Fruit fly (Drosophila melanogaster) whole organism, embryonic: ENCODE measurements around the gene CG15764.

Experiments
- Adf1 ChIP-seq: fragments of 200-800 bp; sonication (Bioruptor generic); IDR thresholded peaks from 2 replicates; pipeline ENCODE4 v1.3.6; 2022; ENCODE audit warnings: missing biosample characterization, missing genetic modification characterization
- Bdp1 ChIP-seq: fragments of 200-800 bp; sonication (Bioruptor generic); optimal IDR thresholded peaks from 3 replicates; lab custom pipeline; 2016; ENCODE audit warnings: missing biosample characterization, missing genetic modification characterization
- Bgb ChIP-seq: fragments of 200-800 bp; sonication (Bioruptor generic); IDR thresholded peaks from 2 replicates; pipeline ENCODE4 v1.3.6; 2022; ENCODE audit warnings: missing biosample characterization, missing genetic modification characterization; ENCODE audit not compliant: partially characterized antibody
- CG10274 ChIP-seq: fragments of 200-800 bp; sonication (Bioruptor generic); optimal IDR thresholded peaks from 3 replicates; lab custom pipeline; 2017; ENCODE audit warnings: missing biosample characterization, mild to moderate bottlenecking, missing genetic modification characterization
- CG10543 ChIP-seq: fragments of 200-800 bp; sonication (Bioruptor generic); optimal IDR thresholded peaks from 3 replicates; lab custom pipeline; 2017; ENCODE audit warnings: missing biosample characterization, mild to moderate bottlenecking, missing genetic modification characterization, moderate library complexity
- CG12104 ChIP-seq: fragments of 200-800 bp; sonication (Bioruptor generic); optimal IDR thresholded peaks from 3 replicates; lab custom pipeline; 2016; ENCODE audit warnings: missing biosample characterization, missing genetic modification characterization
- CG13424 ChIP-seq: fragments of 200-800 bp; sonication (Bioruptor generic); optimal IDR thresholded peaks from 2 replicates; lab custom pipeline; 2019; ENCODE audit warnings: missing biosample characterization, mild to moderate bottlenecking, missing genetic modification characterization, moderate library complexity
- CG14667 ChIP-seq: fragments of 200-800 bp; sonication (Bioruptor generic); IDR thresholded peaks from 2 replicates; pipeline ENCODE4 v1.3.6; 2022; ENCODE audit warnings: missing biosample characterization, missing genetic modification characterization
- CG17359 ChIP-seq: fragments of 200-800 bp; sonication (Bioruptor generic); optimal IDR thresholded peaks from 3 replicates; lab custom pipeline; 2018; ENCODE audit warnings: missing biosample characterization, mild to moderate bottlenecking, missing genetic modification characterization, moderate library complexity
- CG17802 ChIP-seq: fragments of 200-800 bp; sonication (Bioruptor generic); optimal IDR thresholded peaks from 2 replicates; lab custom pipeline; 2018; ENCODE audit warnings: missing biosample characterization, mild to moderate bottlenecking, missing genetic modification characterization, moderate library complexity
- CG17829 ChIP-seq: fragments of 200-800 bp; optimal IDR thresholded peaks from 2 replicates; lab custom pipeline; 2019; ENCODE audit warnings: missing biosample characterization, mild to moderate bottlenecking, missing genetic modification characterization, moderate library complexity
- CG17912 ChIP-seq: fragments of 200-800 bp; sonication (Bioruptor generic); optimal IDR thresholded peaks from 2 replicates; lab custom pipeline; 2018; ENCODE audit warnings: missing biosample characterization, mild to moderate bottlenecking, missing genetic modification characterization
- CG18262 ChIP-seq: fragments of 200-800 bp; optimal IDR thresholded peaks from 3 replicates; lab custom pipeline; 2019; ENCODE audit warnings: missing biosample characterization, mild to moderate bottlenecking, missing genetic modification characterization, moderate library complexity
- CG18764 ChIP-seq: fragments of 200-800 bp; sonication (Bioruptor generic); optimal IDR thresholded peaks from 3 replicates; lab custom pipeline; 2016; ENCODE audit warnings: missing biosample characterization, missing genetic modification characterization
- CG31224 ChIP-seq: fragments of 200-800 bp; sonication (Bioruptor generic); IDR thresholded peaks from 2 replicates; pipeline ENCODE4 v1.3.6; 2022; ENCODE audit warnings: missing biosample characterization, missing genetic modification characterization
- CG31365 ChIP-seq: fragments of 200-800 bp; sonication (Bioruptor generic); optimal IDR thresholded peaks from 2 replicates; lab custom pipeline; 2018; ENCODE audit warnings: missing biosample characterization, mild to moderate bottlenecking, missing genetic modification characterization
- CG31441 ChIP-seq: fragments of 200-800 bp; sonication (Bioruptor generic); IDR thresholded peaks from 2 replicates; pipeline ENCODE4 v1.3.6; 2022; ENCODE audit warnings: missing biosample characterization, missing genetic modification characterization
- CG32532 ChIP-seq: fragments of 200-800 bp; sonication (Bioruptor generic); IDR thresholded peaks from 2 replicates; pipeline ENCODE4 v1.3.6; 2022; ENCODE audit warnings: missing biosample characterization, missing genetic modification characterization
- CG6254 ChIP-seq: fragments of 200-800 bp; sonication (Bioruptor generic); optimal IDR thresholded peaks from 3 replicates; lab custom pipeline; 2017; ENCODE audit warnings: mild to moderate bottlenecking, missing biosample characterization, missing genetic modification reagents, missing genetic modification characterization
- CG7556 ChIP-seq: fragments of 200-800 bp; sonication (Bioruptor generic); optimal IDR thresholded peaks from 2 replicates; lab custom pipeline; 2017; ENCODE audit warnings: missing biosample characterization, mild to moderate bottlenecking, missing genetic modification characterization
- CG8359 ChIP-seq: fragments of 200-800 bp; sonication (Bioruptor generic); optimal IDR thresholded peaks from 2 replicates; lab custom pipeline; 2017; ENCODE audit warnings: missing biosample characterization, mild to moderate bottlenecking, missing genetic modification characterization, borderline replicate concordance
- CG8924 ChIP-seq: fragments of 200-800 bp; optimal IDR thresholded peaks from 3 replicates; lab custom pipeline; 2019; ENCODE audit warnings: missing biosample characterization, mild to moderate bottlenecking, missing genetic modification characterization, moderate library complexity
- CTCF ChIP-seq: fragments of 200-800 bp; sonication (Bioruptor generic); optimal IDR thresholded peaks from 2 replicates; lab custom pipeline; 2017; ENCODE audit warnings: missing biosample characterization, mild to moderate bottlenecking, missing genetic modification characterization, moderate library complexity
- Dbx ChIP-seq: fragments of 200-800 bp; sonication (Bioruptor generic); IDR thresholded peaks from 3 replicates; pipeline ENCODE4 v1.3.6; 2022; ENCODE audit warnings: missing biosample characterization, missing genetic modification characterization
- HLHmδ ChIP-seq: fragments of 200-800 bp; sonication (Bioruptor generic); optimal IDR thresholded peaks from 2 replicates; lab custom pipeline; 2018; ENCODE audit warnings: missing biosample characterization, mild to moderate bottlenecking, missing genetic modification characterization, moderate library complexity
- Hr51 ChIP-seq, 2 experiments: fragments of 200-800 bp; sonication (Bioruptor generic); optimal IDR thresholded peaks; 2 replicates in 1 of 2; 3 replicates in 1 of 2; lab custom pipeline; 2016 to 2018; ENCODE audit warnings: missing biosample characterization in 2 of 2, missing genetic modification characterization in 2 of 2, mild to moderate bottlenecking in 1 of 2, moderate library complexity in 1 of 2
- MTF-1 ChIP-seq: fragments of 200-800 bp; sonication (Bioruptor generic); optimal IDR thresholded peaks from 2 replicates; lab custom pipeline; 2018; ENCODE audit warnings: missing biosample characterization, mild to moderate bottlenecking, missing genetic modification characterization, borderline replicate concordance
- Mrtf ChIP-seq: fragments of 200-800 bp; sonication (Bioruptor generic); IDR thresholded peaks from 3 replicates; pipeline ENCODE4 v1.3.6; 2022; ENCODE audit warnings: missing biosample characterization, missing genetic modification characterization
- Rfx ChIP-seq: fragments of 200-800 bp; sonication (Bioruptor generic); IDR thresholded peaks from 2 replicates; pipeline ENCODE4 v1.3.6; 2022; ENCODE audit warnings: missing biosample characterization, missing genetic modification characterization
- aop ChIP-seq: fragments of 200-800 bp; sonication (Bioruptor generic); IDR thresholded peaks from 2 replicates; pipeline ENCODE4 v1.3.6; 2022; ENCODE audit warnings: missing biosample characterization, missing genetic modification characterization
- cg ChIP-seq: fragments of 200-800 bp; sonication (Bioruptor generic); optimal IDR thresholded peaks from 3 replicates; lab custom pipeline; 2019; ENCODE audit warnings: missing biosample characterization, mild to moderate bottlenecking, missing genetic modification characterization, moderate library complexity
- fd3F ChIP-seq: fragments of 200-800 bp; sonication (Bioruptor generic); optimal IDR thresholded peaks from 2 replicates; lab custom pipeline; 2018; ENCODE audit warnings: missing biosample characterization, mild to moderate bottlenecking, missing genetic modification characterization, moderate library complexity
- grau ChIP-seq: fragments of 200-800 bp; optimal IDR thresholded peaks from 3 replicates; lab custom pipeline; 2019; ENCODE audit warnings: missing biosample characterization, mild to moderate bottlenecking, missing genetic modification characterization, moderate library complexity
- gsb ChIP-seq: fragments of 200-800 bp; sonication (Bioruptor generic); IDR thresholded peaks from 2 replicates; pipeline ENCODE4 v1.3.6; 2022; ENCODE audit warnings: missing biosample characterization, missing genetic modification characterization
- hth ChIP-seq: fragments of >200 bp; optimal IDR thresholded peaks from 2 replicates; lab custom pipeline; 2017; ENCODE audit warnings: inconsistent platforms
- insv ChIP-seq, 2 experiments: fragments of 200-800 bp; sonication (Bioruptor generic); optimal IDR thresholded peaks; 3 replicates each; lab custom pipeline; 2016 to 2018; ENCODE audit warnings: missing biosample characterization in 2 of 2, missing genetic modification characterization in 2 of 2
- pfk ChIP-seq: fragments of 200-800 bp; sonication (Bioruptor generic); optimal IDR thresholded peaks from 2 replicates; lab custom pipeline; 2018; ENCODE audit warnings: missing biosample characterization, mild to moderate bottlenecking, missing genetic modification characterization, moderate library complexity
- rib ChIP-seq: fragments of 200-800 bp; sonication (Bioruptor generic); IDR thresholded peaks from 2 replicates; pipeline ENCODE4 v1.3.6; 2022; ENCODE audit warnings: missing biosample characterization, missing genetic modification characterization
- sima ChIP-seq: fragments of 200-800 bp; sonication (Bioruptor generic); optimal IDR thresholded peaks from 2 replicates; lab custom pipeline; 2016; ENCODE audit warnings: missing biosample characterization, missing genetic modification characterization
- slbo ChIP-seq: fragments of 200-800 bp; sonication (Bioruptor generic); IDR thresholded peaks from 2 replicates; pipeline ENCODE4 v1.3.6; 2022; ENCODE audit warnings: missing biosample characterization, missing genetic modification characterization
- sr ChIP-seq: fragments of 200-800 bp; sonication (Bioruptor generic); IDR thresholded peaks from 3 replicates; pipeline ENCODE4 v1.3.6; 2022; ENCODE audit warnings: missing biosample characterization, missing genetic modification characterization
- stwl ChIP-seq: fragments of 200-800 bp; sonication (Bioruptor generic); optimal IDR thresholded peaks from 3 replicates; lab custom pipeline; 2018; ENCODE audit warnings: missing biosample characterization, mild to moderate bottlenecking, missing genetic modification characterization, moderate library complexity
- tgo ChIP-seq: fragments of 200-800 bp; sonication (Bioruptor generic); IDR thresholded peaks from 3 replicates; pipeline ENCODE4 v1.3.6; 2022; ENCODE audit warnings: missing biosample characterization, missing genetic modification characterization
- twi ChIP-seq: fragments of 200-800 bp; optimal IDR thresholded peaks from 2 replicates; lab custom pipeline; 2019; ENCODE audit warnings: missing biosample characterization, mild to moderate bottlenecking, missing genetic modification characterization, moderate library complexity
- zen ChIP-seq: fragments of 200-800 bp; sonication (Bioruptor generic); optimal IDR thresholded peaks from 3 replicates; lab custom pipeline; 2018; ENCODE audit warnings: missing biosample characterization, mild to moderate bottlenecking, missing genetic modification characterization, moderate library complexity
- zen2 ChIP-seq: fragments of 200-800 bp; sonication (Bioruptor generic); IDR thresholded peaks from 3 replicates; pipeline ENCODE4 v1.3.6; 2022; ENCODE audit warnings: missing biosample characterization, missing genetic modification characterization; ENCODE audit not compliant: partially characterized antibody

The CG15764 gene

DNA sequence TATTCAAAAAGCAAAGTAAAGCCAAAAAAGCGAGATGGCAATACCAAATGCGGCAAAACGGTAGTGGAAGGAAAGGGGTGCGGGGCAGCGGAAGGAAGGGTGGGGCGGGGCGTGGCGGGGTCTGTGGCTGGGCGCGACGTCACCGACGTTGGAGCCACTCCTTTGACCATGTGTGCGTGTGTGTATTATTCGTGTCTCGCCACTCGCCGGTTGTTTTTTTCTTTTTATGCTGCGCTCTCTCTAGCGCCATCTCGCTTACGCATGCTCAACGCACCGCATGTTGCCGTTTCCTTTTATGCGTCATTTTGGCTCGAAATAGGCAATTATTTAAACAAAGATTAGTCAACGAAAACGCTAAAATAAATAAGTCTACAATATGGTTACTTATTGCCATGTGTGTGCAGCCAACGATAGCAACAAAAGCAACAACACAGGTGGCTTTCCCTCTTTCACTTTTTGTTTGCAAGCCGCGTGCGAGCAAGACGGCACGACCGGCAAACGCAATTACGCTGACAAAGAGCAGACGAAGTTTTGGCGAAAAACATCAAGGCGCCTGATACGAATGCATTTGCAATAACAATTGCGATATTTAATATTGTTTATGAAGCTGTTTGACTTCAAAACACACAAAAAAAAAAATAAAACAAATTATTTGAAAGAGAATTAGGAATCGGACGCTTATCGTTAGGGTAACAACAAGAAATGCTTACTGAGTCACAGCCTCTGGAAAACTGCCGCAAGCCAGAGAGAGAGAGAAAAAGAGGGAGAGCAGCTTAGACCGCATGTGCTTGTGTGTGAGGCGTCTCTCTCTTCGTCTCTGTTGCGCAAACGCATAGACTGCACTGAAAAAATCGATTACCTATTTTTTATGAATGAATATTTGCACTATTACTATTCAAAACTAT, 30.6 kb downstream of the CG15764 start (continued):
- TF ChIP-seq CG6254 (GFP tag; lab: Kevin White, UChicago), result no peak
- TF ChIP-seq rib (GFP tag; lab: Robert Waterston, UW), result peak; percentile 71
- no peak for TF ChIP-seq gsb (GFP tag; lab: Robert Waterston, UW)
- peak; percentile 77 for TF ChIP-seq CG10543 (GFP tag; lab: Kevin White, UChicago)
- peak; percentile 61 for TF ChIP-seq cg (GFP tag; lab: Kevin White, UChicago)
- TF ChIP-seq CG8924, result peak; percentile 29
- TF ChIP-seq CG13424 (tag; lab: Kevin White, UChicago), result peak; percentile 6
- peak; percentile 23; the same call in 1 of the 2 replicates for TF ChIP-seq slbo (GFP tag; lab: Robert Waterston, UW)
- no peak for TF ChIP-seq zen2 (GFP tag; lab: Robert Waterston, UW)
- 0 out of 2 replicates have a peak, but pooled peaks have one; percentile 18 for TF ChIP-seq Bgb
- no peak for TF ChIP-seq stwl (tag; lab: Kevin White, UChicago)
- TF ChIP-seq Dbx (GFP tag; lab: Robert Waterston, UW), result no peak; the same call in 1 of the 3 replicates
- TF ChIP-seq CG10274, result peak; percentile 29
- peak; percentile 39; the same call in 1 of the 2 replicates for TF ChIP-seq aop (GFP tag; lab: Robert Waterston, UW)
- peak in 1 of 2 experiments; percentile 12 for TF ChIP-seq insv (GFP tag; optimal IDR thresholded peaks at IDR 0.05; lab: Kevin White, UChicago)
- TF ChIP-seq grau (tag; lab: Kevin White, UChicago), result peak; percentile 2
- peak; percentile 70 for TF ChIP-seq twi
- peak; percentile 50 for TF ChIP-seq CG17359 (tag; lab: Kevin White, UChicago)
- TF ChIP-seq CG32532 (GFP tag; lab: Robert Waterston, UW), result peak; percentile 6; the same call in 1 of the 2 replicates
- no peak for TF ChIP-seq CTCF (GFP tag; lab: Kevin White, UChicago)
- 0 out of 3 replicates have a peak, but pooled peaks have one; percentile 4 for TF ChIP-seq sr (GFP tag; lab: Robert Waterston, UW)
- peak; percentile 15 for TF ChIP-seq pfk
- TF ChIP-seq CG18764 (GFP tag; lab: Kevin White, UChicago), result no peak
- peak; percentile 20 for TF ChIP-seq CG31365
- TF ChIP-seq, all 482 proteins: peak for 98

DNA sequence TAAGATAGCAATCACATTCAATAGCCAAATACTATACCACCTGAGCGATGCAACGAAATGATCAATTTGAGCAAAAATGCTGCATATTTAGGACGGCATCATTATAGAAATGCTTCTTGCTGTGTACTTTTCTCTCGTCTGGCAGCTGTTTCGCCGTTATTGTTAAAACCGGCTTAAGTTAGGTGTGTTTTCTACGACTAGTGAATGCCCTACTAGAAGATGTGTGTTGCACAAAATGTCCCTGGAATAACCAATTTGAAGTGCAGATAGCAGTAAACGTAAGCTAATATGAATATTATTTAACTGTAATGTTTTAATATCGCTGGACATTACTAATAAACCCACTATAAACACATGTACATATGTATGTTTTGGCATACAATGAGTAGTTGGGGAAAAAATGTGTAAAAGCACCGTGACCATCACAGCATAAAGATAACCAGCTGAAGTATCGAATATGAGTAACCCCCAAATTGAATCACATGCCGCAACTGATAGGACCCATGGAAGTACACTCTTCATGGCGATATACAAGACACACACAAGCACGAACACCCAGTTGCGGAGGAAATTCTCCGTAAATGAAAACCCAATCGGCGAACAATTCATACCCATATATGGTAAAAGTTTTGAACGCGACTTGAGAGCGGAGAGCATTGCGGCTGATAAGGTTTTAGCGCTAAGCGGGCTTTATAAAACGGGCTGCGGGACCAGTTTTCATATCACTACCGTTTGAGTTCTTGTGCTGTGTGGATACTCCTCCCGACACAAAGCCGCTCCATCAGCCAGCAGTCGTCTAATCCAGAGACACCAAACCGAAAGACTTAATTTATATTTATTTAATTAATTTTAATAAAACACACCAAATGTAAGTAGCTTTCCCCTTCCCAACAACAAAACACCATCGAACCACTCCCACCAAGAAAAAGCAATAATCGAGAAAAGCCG, 31.5 kb downstream of the CG15764 start, which contains the start of gene Act5C:
Gene Act5C (plus strand): TSS at position 716 of the 948 bp plus-strand sequence.
- peak; percentile 84 for TF ChIP-seq CG31224 (GFP tag; lab: Robert Waterston, UW)
- TF ChIP-seq fd3F (GFP tag; lab: Kevin White, UChicago), result peak; percentile 79
- TF ChIP-seq zen, result peak; percentile 97
- no peak for TF ChIP-seq HLHmδ
- TF ChIP-seq tgo (GFP tag; lab: Robert Waterston, UW), result peak; percentile 89
- peak; percentile 95 for TF ChIP-seq CG18262 (tag; lab: Kevin White, UChicago)
- no peak for TF ChIP-seq CG17912
- TF ChIP-seq Adf1 (GFP tag; lab: Robert Waterston, UW), result peak; percentile 58
- TF ChIP-seq CG8359 (GFP tag; lab: Kevin White, UChicago), result peak; percentile 86
- peak; percentile 92 for TF ChIP-seq CG7556
- TF ChIP-seq Mrtf (GFP tag; lab: Robert Waterston, UW), result peak; percentile 91
- peak; percentile 89 for TF ChIP-seq Bdp1 (GFP tag; lab: Kevin White, UChicago)
- TF ChIP-seq hth (lab: Kevin White, UChicago), result no peak
- peak; percentile 89 for TF ChIP-seq MTF-1 (GFP tag; lab: Kevin White, UChicago)
- TF ChIP-seq CG17829, result peak; percentile 95
- TF ChIP-seq CG12104, result peak; percentile 82
- TF ChIP-seq CG17802, result peak; percentile 88
- peak; percentile 95 for TF ChIP-seq CG31441 (GFP tag; lab: Robert Waterston, UW)
- TF ChIP-seq CG14667, result peak; percentile 89
- peak; percentile 86 for TF ChIP-seq sima (GFP tag; lab: Kevin White, UChicago)
- TF ChIP-seq Hr51 (GFP tag; optimal IDR thresholded peaks at IDR 0.05; lab: Kevin White, UChicago), result peak; percentile 88 to 89
- TF ChIP-seq Rfx (GFP tag; lab: Robert Waterston, UW), result peak; percentile 96
